Fruit fly (Drosophila melanogaster) whole organism, embryonic: Measurements from ENCODE around the gene SPH93.

Source experiments
- Ada2b ChIP-seq: fragments of 200-800 bp; sonication (Bioruptor generic); IDR thresholded peaks from 2 replicates; pipeline ENCODE4 v1.3.6; 2022; ENCODE audit warnings: missing biosample characterization, missing genetic modification characterization
- Aef1 ChIP-seq: fragments of 200-800 bp; sonication (Bioruptor generic); IDR thresholded peaks from 3 replicates; pipeline ENCODE4 v1.3.6; 2022; ENCODE audit warnings: missing biosample characterization, missing genetic modification characterization
- CG10209 ChIP-seq: fragments of 200-800 bp; sonication (Bioruptor generic); optimal IDR thresholded peaks from 3 replicates; lab custom pipeline; 2017; ENCODE audit warnings: missing biosample characterization, mild to moderate bottlenecking, missing genetic modification characterization, missing genetic modification reagents
- CG10462 ChIP-seq: fragments of 200-800 bp; sonication (Bioruptor generic); optimal IDR thresholded peaks from 2 replicates; lab custom pipeline; 2016; ENCODE audit warnings: missing biosample characterization, missing genetic modification characterization
- CG12155 ChIP-seq: fragments of 200-800 bp; sonication (Bioruptor generic); optimal IDR thresholded peaks from 3 replicates; lab custom pipeline; 2016; ENCODE audit warnings: missing biosample characterization, missing genetic modification characterization
- CG13287 ChIP-seq: fragments of 200-800 bp; sonication (Bioruptor generic); IDR thresholded peaks from 2 replicates; pipeline ENCODE4 v1.3.6; 2022; ENCODE audit warnings: missing biosample characterization, missing genetic modification characterization; ENCODE audit not compliant: partially characterized antibody
- CG13296 ChIP-seq: fragments of 200-800 bp; sonication (Bioruptor generic); optimal IDR thresholded peaks from 3 replicates; lab custom pipeline; 2018; ENCODE audit warnings: missing biosample characterization, mild to moderate bottlenecking, missing genetic modification characterization
- CG13424 ChIP-seq: fragments of 200-800 bp; sonication (Bioruptor generic); optimal IDR thresholded peaks from 2 replicates; lab custom pipeline; 2019; ENCODE audit warnings: missing biosample characterization, mild to moderate bottlenecking, missing genetic modification characterization, moderate library complexity
- CG13775 ChIP-seq: fragments of 200-800 bp; sonication (Bioruptor generic); optimal IDR thresholded peaks from 3 replicates; lab custom pipeline; 2017; ENCODE audit warnings: missing biosample characterization, mild to moderate bottlenecking, missing genetic modification characterization
- CG15479 ChIP-seq: fragments of 200-800 bp; sonication (Bioruptor generic); optimal IDR thresholded peaks from 3 replicates; lab custom pipeline; 2019; ENCODE audit warnings: missing biosample characterization, mild to moderate bottlenecking, missing genetic modification characterization, moderate library complexity
- CG15514 ChIP-seq: fragments of 200-800 bp; sonication (Bioruptor generic); optimal IDR thresholded peaks from 3 replicates; lab custom pipeline; 2017; ENCODE audit warnings: missing biosample characterization, missing genetic modification characterization, mild to moderate bottlenecking, moderate library complexity, missing genetic modification reagents
- CG17361 ChIP-seq: fragments of 200-800 bp; sonication (Bioruptor generic); IDR thresholded peaks from 3 replicates; pipeline ENCODE4 v1.3.6; 2022; ENCODE audit warnings: missing biosample characterization, missing genetic modification characterization
- CG30403 ChIP-seq: fragments of 200-800 bp; sonication (Bioruptor generic); optimal IDR thresholded peaks from 3 replicates; lab custom pipeline; 2016; ENCODE audit warnings: missing biosample characterization, missing genetic modification characterization
- CG31365 ChIP-seq: fragments of 200-800 bp; sonication (Bioruptor generic); optimal IDR thresholded peaks from 2 replicates; lab custom pipeline; 2018; ENCODE audit warnings: missing biosample characterization, mild to moderate bottlenecking, missing genetic modification characterization
- CG3281 ChIP-seq: fragments of 200-800 bp; sonication (Bioruptor generic); optimal IDR thresholded peaks from 3 replicates; lab custom pipeline; 2017; ENCODE audit warnings: missing biosample characterization, mild to moderate bottlenecking, missing genetic modification characterization
- CG5245 ChIP-seq: fragments of 200-800 bp; sonication (Bioruptor generic); optimal IDR thresholded peaks from 3 replicates; lab custom pipeline; 2016; ENCODE audit warnings: missing biosample characterization, missing genetic modification characterization
- CG9817 ChIP-seq: fragments of 200-800 bp; sonication (Bioruptor generic); optimal IDR thresholded peaks from 2 replicates; lab custom pipeline; 2018; ENCODE audit warnings: missing biosample characterization, mild to moderate bottlenecking, missing genetic modification characterization, moderate library complexity
- CG9876 ChIP-seq: fragments of 200-800 bp; sonication (Bioruptor generic); optimal IDR thresholded peaks from 2 replicates; lab custom pipeline; 2016; ENCODE audit warnings: missing biosample characterization, missing genetic modification characterization
- Dfd ChIP-seq, 2 experiments: fragments of >200 bp; optimal IDR thresholded peaks; 2 replicates each; lab custom pipeline; 2017; ENCODE audit warnings: missing biosample characterization in 2 of 2, missing genetic modification characterization in 2 of 2
- Dref ChIP-seq: fragments of 200-800 bp; sonication (Bioruptor generic); IDR thresholded peaks from 2 replicates; pipeline ENCODE4 v1.3.6; 2022; ENCODE audit warnings: missing biosample characterization, missing genetic modification characterization
- Elba2 ChIP-seq: fragments of 200-800 bp; sonication (Bioruptor generic); optimal IDR thresholded peaks from 3 replicates; lab custom pipeline; 2016; ENCODE audit warnings: missing biosample characterization, missing genetic modification characterization
- Fer1 ChIP-seq: fragments of 200-800 bp; sonication (Bioruptor generic); optimal IDR thresholded peaks from 2 replicates; lab custom pipeline; 2017; ENCODE audit warnings: missing biosample characterization, mild to moderate bottlenecking, missing genetic modification characterization
- Fer3 ChIP-seq: fragments of 200-800 bp; sonication (Bioruptor generic); optimal IDR thresholded peaks from 2 replicates; lab custom pipeline; 2018; ENCODE audit warnings: missing biosample characterization, mild to moderate bottlenecking, missing genetic modification characterization, moderate library complexity
- Hmr ChIP-seq: fragments of 200-800 bp; sonication (Bioruptor generic); optimal IDR thresholded peaks from 3 replicates; lab custom pipeline; 2017; ENCODE audit warnings: mild to moderate bottlenecking, missing biosample characterization, missing genetic modification reagents, missing genetic modification characterization
- Lpt ChIP-seq: fragments of >200 bp; optimal IDR thresholded peaks from 2 replicates; lab custom pipeline; 2018; ENCODE audit warnings: missing biosample characterization, missing genetic modification characterization
- Mad ChIP-seq: fragments of 200-800 bp; sonication (Bioruptor generic); optimal IDR thresholded peaks from 2 replicates; lab custom pipeline; 2016; ENCODE audit warnings: missing biosample characterization, missing genetic modification characterization
- Meics ChIP-seq: fragments of 200-800 bp; sonication (Bioruptor generic); optimal IDR thresholded peaks from 2 replicates; lab custom pipeline; 2017; ENCODE audit warnings: missing biosample characterization, mild to moderate bottlenecking, missing genetic modification characterization
- NfI ChIP-seq: fragments of 200-800 bp; sonication (Bioruptor generic); optimal IDR thresholded peaks from 3 replicates; lab custom pipeline; 2018; ENCODE audit warnings: missing biosample characterization, mild to moderate bottlenecking, missing genetic modification characterization, moderate library complexity
- Taf1 ChIP-seq: fragments of 200-800 bp; sonication (Bioruptor generic); IDR thresholded peaks from 2 replicates; pipeline ENCODE4 v1.3.6; 2022; ENCODE audit warnings: missing biosample characterization, missing genetic modification characterization
- ac ChIP-seq: fragments of 200-800 bp; sonication (Bioruptor generic); optimal IDR thresholded peaks from 3 replicates; lab custom pipeline; 2017; ENCODE audit warnings: missing biosample characterization, mild to moderate bottlenecking, missing genetic modification characterization
- ara ChIP-seq: fragments of 200-800 bp; sonication (Bioruptor generic); IDR thresholded peaks from 2 replicates; pipeline ENCODE4 v1.3.6; 2022; ENCODE audit warnings: missing biosample characterization, missing genetic modification characterization
- cato ChIP-seq: fragments of 200-800 bp; sonication (Bioruptor generic); optimal IDR thresholded peaks from 2 replicates; lab custom pipeline; 2016; ENCODE audit warnings: missing biosample characterization, missing genetic modification characterization, borderline replicate concordance
- chm ChIP-seq: fragments of 200-800 bp; sonication (Bioruptor generic); IDR thresholded peaks from 2 replicates; pipeline ENCODE4 v1.3.6; 2022; ENCODE audit warnings: missing biosample characterization, missing genetic modification characterization
- ci ChIP-seq: fragments of 200-800 bp; sonication (Bioruptor generic); IDR thresholded peaks from 3 replicates; pipeline ENCODE4 v1.3.6; 2022; ENCODE audit warnings: missing biosample characterization, missing genetic modification characterization
- crc ChIP-seq: fragments of 200-800 bp; sonication (Bioruptor generic); optimal IDR thresholded peaks from 2 replicates; lab custom pipeline; 2016; ENCODE audit warnings: missing biosample characterization, missing genetic modification characterization
- croc ChIP-seq: fragments of 200-800 bp; sonication (Bioruptor generic); conservative IDR thresholded peaks from 3 replicates; pipeline ENCODE4 v1.3.6; 2022; ENCODE audit warnings: missing biosample characterization, missing genetic modification characterization
- dmrt99B ChIP-seq: fragments of 200-800 bp; sonication (Bioruptor generic); optimal IDR thresholded peaks from 2 replicates; lab custom pipeline; 2018; ENCODE audit warnings: missing biosample characterization, mild to moderate bottlenecking, missing genetic modification characterization, moderate library complexity
- emc ChIP-seq: fragments of 200-800 bp; sonication (Bioruptor generic); optimal IDR thresholded peaks from 2 replicates; lab custom pipeline; 2016; ENCODE audit warnings: missing biosample characterization, missing genetic modification characterization
- h ChIP-seq: fragments of >200 bp; optimal IDR thresholded peaks from 2 replicates; lab custom pipeline; 2017
- lmd ChIP-seq: fragments of 200-800 bp; sonication (Bioruptor generic); IDR thresholded peaks from 2 replicates; pipeline ENCODE4 v1.3.6; 2022; ENCODE audit warnings: missing biosample characterization, missing genetic modification characterization
- luna ChIP-seq: fragments of 200-800 bp; sonication (Bioruptor generic); optimal IDR thresholded peaks from 2 replicates; lab custom pipeline; 2016; ENCODE audit warnings: missing biosample characterization, missing genetic modification characterization
- nerfin-1 ChIP-seq: fragments of 200-800 bp; sonication (Bioruptor generic); optimal IDR thresholded peaks from 3 replicates; lab custom pipeline; 2019; ENCODE audit warnings: missing biosample characterization, mild to moderate bottlenecking, missing genetic modification characterization, moderate library complexity
- nom ChIP-seq: fragments of 200-800 bp; sonication (Bioruptor generic); optimal IDR thresholded peaks from 2 replicates; lab custom pipeline; 2017; ENCODE audit warnings: missing biosample characterization, missing genetic modification characterization, mild to moderate bottlenecking, moderate library complexity, missing genetic modification reagents
- pan ChIP-seq, 4 experiments: fragments of >200 bp in 3 of 4; fragments of 200-800 bp in 1 of 4; sonication (Bioruptor generic) in 1 of 4; optimal IDR thresholded peaks in 3 of 4; IDR thresholded peaks in 1 of 4; 2 replicates each; pipeline versions ENCODE4 v1.3.6 to Lab custom; 2017 to 2022; ENCODE audit warnings: missing biosample characterization in 2 of 4, missing genetic modification characterization in 2 of 4, mixed read lengths in 1 of 4
- ro ChIP-seq: fragments of 200-800 bp; sonication (Bioruptor generic); IDR thresholded peaks from 2 replicates; pipeline ENCODE4 v1.3.6; 2022; ENCODE audit warnings: missing biosample characterization, missing genetic modification characterization
- row ChIP-seq: fragments of 200-800 bp; sonication (Bioruptor generic); IDR thresholded peaks from 3 replicates; pipeline ENCODE4 v1.3.6; 2022; ENCODE audit warnings: missing biosample characterization, missing genetic modification characterization
- shn ChIP-seq: fragments of 200-800 bp; sonication (Bioruptor generic); optimal IDR thresholded peaks from 3 replicates; lab custom pipeline; 2016; ENCODE audit warnings: missing biosample characterization, missing genetic modification characterization
- ssp ChIP-seq: fragments of 200-800 bp; sonication (Bioruptor generic); IDR thresholded peaks from 2 replicates; pipeline ENCODE4 v1.3.6; 2022; ENCODE audit warnings: missing biosample characterization, missing genetic modification characterization
- yki ChIP-seq: fragments of >200 bp; optimal IDR thresholded peaks from 3 replicates; lab custom pipeline; 2018
- zen2 ChIP-seq: fragments of 200-800 bp; sonication (Bioruptor generic); IDR thresholded peaks from 3 replicates; pipeline ENCODE4 v1.3.6; 2022; ENCODE audit warnings: missing biosample characterization, missing genetic modification characterization; ENCODE audit not compliant: partially characterized antibody

Gene SPH93

DNA sequence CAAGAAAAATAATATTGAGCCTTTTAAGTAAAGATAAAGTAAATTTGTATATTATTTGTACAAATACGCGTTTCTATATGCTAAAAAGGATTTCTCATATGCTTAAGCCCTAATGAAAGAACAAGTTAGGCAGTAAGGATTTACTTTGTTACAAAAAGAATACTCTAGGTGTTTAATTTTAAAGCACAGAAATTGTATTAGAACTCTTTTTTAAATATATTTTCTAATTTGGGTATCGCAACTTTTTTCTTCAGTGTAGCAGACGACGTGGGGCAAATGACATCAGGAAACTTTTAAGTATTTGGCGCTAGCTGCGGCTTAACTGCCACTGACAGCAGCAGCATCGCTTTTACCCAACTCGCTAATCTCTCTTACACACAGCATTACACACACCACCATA is 33.6 kb downstream of the SPH93 start (continued):
- no peak for TF ChIP-seq ssp (GFP tag; lab: Robert Waterston, UW)
- no peak for TF ChIP-seq Dref (GFP tag; lab: Robert Waterston, UW)
- no peak for TF ChIP-seq CG9817 (tag; lab: Kevin White, UChicago)
- no peak for TF ChIP-seq Taf1 (GFP tag; lab: Robert Waterston, UW)

DNA sequence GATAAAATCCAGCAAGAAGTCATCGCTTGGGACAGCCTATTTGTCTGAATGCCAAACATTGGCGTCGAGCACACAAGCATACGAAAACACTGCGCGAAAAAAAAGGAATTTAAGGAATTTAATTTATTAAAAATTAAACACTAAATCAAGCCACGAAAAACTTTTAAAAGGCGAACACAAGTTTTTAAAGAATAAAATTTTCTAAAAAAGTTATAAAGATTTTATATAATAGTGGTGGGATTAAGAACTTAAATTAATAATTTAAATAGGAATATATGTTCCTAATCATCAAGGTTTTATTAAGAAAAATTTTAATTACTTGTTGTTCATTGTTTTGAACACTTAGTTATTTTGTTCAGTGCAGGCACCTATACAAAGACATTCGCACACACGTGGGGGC is 34.4 kb downstream of the SPH93 start:
- TF ChIP-seq Lpt = no peak
- peak; percentile 3 for TF ChIP-seq CG13296 (GFP tag; lab: Kevin White, UChicago)
- TF ChIP-seq lmd = no peak
- no peak for TF ChIP-seq chm
- TF ChIP-seq CG13287 (GFP tag; lab: Robert Waterston, UW) = no peak
- peak; percentile 43 for TF ChIP-seq row (GFP tag; lab: Robert Waterston, UW)
- peak; percentile 17; the same call in 1 of the 2 replicates for TF ChIP-seq Ada2b (GFP tag; lab: Robert Waterston, UW)
- TF ChIP-seq Aef1 (GFP tag; lab: Robert Waterston, UW) = 0 out of 3 replicates have a peak, but pooled peaks have one; percentile 20
- TF ChIP-seq Dfd (GFP tag; optimal IDR thresholded peaks at IDR 0.05; lab: Kevin White, UChicago) = no peak
- peak; percentile 48 for TF ChIP-seq dmrt99B
- peak; percentile 12 for TF ChIP-seq CG13775 (GFP tag; lab: Kevin White, UChicago)
- TF ChIP-seq CG5245 = no peak
- no peak for TF ChIP-seq h (lab: Kevin White, UChicago)
- TF ChIP-seq Hmr (GFP tag; lab: Kevin White, UChicago) = peak; percentile 35
- no peak for TF ChIP-seq cato (GFP tag; lab: Kevin White, UChicago)
- peak; percentile 37 for TF ChIP-seq CG13424 (tag; lab: Kevin White, UChicago)
- no peak for TF ChIP-seq CG31365 (tag; lab: Kevin White, UChicago)
- no peak for TF ChIP-seq CG15479 (GFP tag; lab: Kevin White, UChicago)
- TF ChIP-seq Fer3 (tag; lab: Kevin White, UChicago) = peak; percentile 10
- TF ChIP-seq Meics (GFP tag; lab: Kevin White, UChicago) = peak; percentile 45
- no peak for TF ChIP-seq NfI
- peak; percentile 15 for TF ChIP-seq CG12155
- TF ChIP-seq croc = no peak
- no peak for TF ChIP-seq zen2 (GFP tag; lab: Robert Waterston, UW)
- TF ChIP-seq nerfin-1 (tag; lab: Kevin White, UChicago) = no peak
- TF ChIP-seq ci (GFP tag; lab: Robert Waterston, UW) = no peak
- no peak for TF ChIP-seq shn (GFP tag; lab: Kevin White, UChicago)
- TF ChIP-seq CG10462 = no peak
- peak; percentile 36; the same call in 1 of the 3 replicates for TF ChIP-seq CG17361 (GFP tag; lab: Robert Waterston, UW)
- peak; percentile 44 for TF ChIP-seq CG3281
- TF ChIP-seq luna (GFP tag; lab: Kevin White, UChicago) = no peak
- TF ChIP-seq CG10209 (GFP tag; lab: Kevin White, UChicago) = peak; percentile 28
- no peak for TF ChIP-seq Fer1 (GFP tag; lab: Kevin White, UChicago)
- no peak for TF ChIP-seq emc (GFP tag; lab: Kevin White, UChicago)
- no peak for TF ChIP-seq Elba2 (GFP tag; lab: Kevin White, UChicago)
- no peak for TF ChIP-seq nom (GFP tag; lab: Kevin White, UChicago)
- TF ChIP-seq pan (optimal IDR thresholded peaks at IDR 0.05; lab: Kevin White, UChicago) = no peak
- TF ChIP-seq pan (GFP tag; optimal IDR thresholded peaks at IDR 0.05 in 1 of 2, IDR thresholded peaks at IDR 0.05 in 1 of 2) = peak in 1 of 2 experiments; percentile 44
- TF ChIP-seq Mad (GFP tag; lab: Kevin White, UChicago) = no peak
- no peak for TF ChIP-seq CG9876 (GFP tag; lab: Kevin White, UChicago)
- TF ChIP-seq ro (GFP tag; lab: Robert Waterston, UW) = no peak
- TF ChIP-seq CG15514 (GFP tag; lab: Kevin White, UChicago) = peak; percentile 3
- TF ChIP-seq yki (lab: Kevin White, UChicago) = no peak
- TF ChIP-seq ara (GFP tag; lab: Robert Waterston, UW) = no peak
- TF ChIP-seq ac (GFP tag; lab: Kevin White, UChicago) = no peak
- TF ChIP-seq crc = no peak
- TF ChIP-seq CG30403 (GFP tag; lab: Kevin White, UChicago) = peak; percentile 28
